Fruit fly (Drosophila melanogaster): ENCODE measurements around the gene Rpt5.

dm6 chr3R:23713901-23714300 is 38.8 kb upstream of the Rpt5 start:
- TF ChIP-seq insv (optimal IDR thresholded peaks at IDR 0.05) (no peak), Sin3A (optimal IDR thresholded peaks at IDR 0.05) (no peak), Myc (optimal IDR thresholded peaks at IDR 0.05) (no peak), h (optimal IDR thresholded peaks at IDR 0.05) (no peak), psq (optimal IDR thresholded peaks at IDR 0.05) (no peak)
